Worm (Caenorhabditis elegans) whole organism, L3 larva: ENCODE data around the gene nhr-115.

Experiments used
- R02D3.7 ChIP-seq: fragments of 150-350 bp; optimal IDR thresholded peaks from 2 replicates; lab custom pipeline; 2014; ENCODE audit warnings: missing biosample characterization, missing genetic modification characterization
- ceh-9 ChIP-seq: sonication (generic microtip); optimal IDR thresholded peaks from 2 replicates; lab custom pipeline; 2018; ENCODE audit warnings: missing biosample characterization, missing genetic modification characterization
- daf-12 ChIP-seq: fragments of 150-350 bp; optimal IDR thresholded peaks from 2 replicates; lab custom pipeline; 2014; ENCODE audit warnings: missing biosample characterization, missing genetic modification reagents, missing genetic modification characterization
- elt-2 ChIP-seq: sonication (generic microtip); optimal IDR thresholded peaks from 2 replicates; lab custom pipeline; 2016; ENCODE audit warnings: missing genetic modification reagents, mild to moderate bottlenecking, missing genetic modification characterization, missing compliant biosample characterization
- fkh-10 ChIP-seq: sonication (generic microtip); optimal IDR thresholded peaks from 2 replicates; lab custom pipeline; 2017; ENCODE audit warnings: missing biosample characterization, missing genetic modification reagents, missing genetic modification characterization
- jun-1 ChIP-seq: fragments of 150-350 bp; optimal IDR thresholded peaks from 2 replicates; lab custom pipeline; 2014; ENCODE audit warnings: missing biosample characterization, missing genetic modification reagents, missing genetic modification characterization
- mdl-1 ChIP-seq: fragments of 150-350 bp; optimal IDR thresholded peaks from 2 replicates; lab custom pipeline; 2014; ENCODE audit warnings: missing biosample characterization, missing genetic modification characterization
- nhr-11 ChIP-seq: fragments of 150-350 bp; optimal IDR thresholded peaks from 2 replicates; lab custom pipeline; 2014; ENCODE audit warnings: missing biosample characterization, missing genetic modification characterization
- nhr-237 ChIP-seq: fragments of 150-350 bp; optimal IDR thresholded peaks from 2 replicates; lab custom pipeline; 2014; ENCODE audit warnings: missing biosample characterization, missing genetic modification characterization
- nhr-76 ChIP-seq: fragments of 150-350 bp; sonication (generic microtip); optimal IDR thresholded peaks from 5 replicates; lab custom pipeline; 2014; ENCODE audit warnings: missing biosample characterization, missing genetic modification characterization
- nhr-77 ChIP-seq: fragments of 150-350 bp; optimal IDR thresholded peaks from 2 replicates; lab custom pipeline; 2014; ENCODE audit warnings: missing biosample characterization, missing genetic modification characterization
- unc-62 ChIP-seq: fragments of 150-350 bp; sonication (generic microtip); optimal IDR thresholded peaks from 4 replicates; lab custom pipeline; 2014; ENCODE audit warnings: missing biosample characterization, missing genetic modification reagents, missing genetic modification characterization

DNA sequence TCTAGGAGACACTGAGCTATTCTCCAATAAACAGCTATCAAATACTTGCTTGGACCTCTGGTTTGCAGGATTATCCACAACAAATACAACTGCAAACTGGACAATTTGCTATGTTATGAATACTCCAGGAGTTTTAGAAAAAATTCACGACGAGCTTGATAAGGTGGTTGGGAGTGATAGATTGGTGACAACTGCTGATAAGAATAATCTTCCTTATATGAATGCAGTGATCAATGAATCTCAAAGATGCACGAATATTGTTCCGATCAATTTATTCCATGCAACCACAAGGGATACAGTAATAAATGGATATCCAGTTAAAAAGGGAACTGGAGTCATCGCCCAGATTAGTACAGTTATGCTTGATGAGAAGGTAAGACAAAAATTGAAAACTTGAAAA is 40.6 kb upstream of the nhr-115 start:
- TF ChIP-seq daf-12 (tag; lab: Kevin White, UChicago) (no peak), elt-2 (tag; lab: Kevin White, UChicago) (peak; percentile 55), nhr-77 (tag; lab: Kevin White, UChicago) (no peak), mdl-1 (no peak), ceh-9 (tag; lab: Kevin White, UChicago) (no peak), nhr-237 (tag; lab: Kevin White, UChicago) (no peak), fkh-10 (GFP tag; lab: Kevin White, UChicago) (no peak), jun-1 (no peak), unc-62 (GFP tag; lab: Kevin White, UChicago) (no peak), R02D3.7 (tag; lab: Kevin White, UChicago) (no peak), nhr-11 (tag; lab: Kevin White, UChicago) (no peak), nhr-76 (no peak)
